Fruit fly (Drosophila melanogaster) whole organism, embryonic: ENCODE measurements around the gene CG15027.
A peak's percentile ranks its signal among the peaks of the same experiment; 100 is the strongest.

Experiments
- Abd-B ChIP-seq: fragments of 200-800 bp; sonication (Bioruptor generic); optimal IDR thresholded peaks from 2 replicates; lab custom pipeline; 2018; ENCODE audit warnings: missing biosample characterization, mild to moderate bottlenecking, missing genetic modification characterization, moderate library complexity
- Atf6 ChIP-seq: fragments of 200-800 bp; sonication (Bioruptor generic); IDR thresholded peaks from 2 replicates; pipeline ENCODE4 v1.3.6; 2022; ENCODE audit warnings: missing biosample characterization, missing genetic modification characterization
- CG10321 ChIP-seq: fragments of 200-800 bp; sonication (Bioruptor generic); IDR thresholded peaks from 2 replicates; pipeline ENCODE4 v1.3.6; 2022; ENCODE audit warnings: missing biosample characterization, missing genetic modification characterization
- CG12104 ChIP-seq: fragments of 200-800 bp; sonication (Bioruptor generic); optimal IDR thresholded peaks from 3 replicates; lab custom pipeline; 2016; ENCODE audit warnings: missing biosample characterization, missing genetic modification characterization
- CG12236 ChIP-seq: fragments of 200-800 bp; sonication (Bioruptor generic); optimal IDR thresholded peaks from 2 replicates; lab custom pipeline; 2016; ENCODE audit warnings: missing biosample characterization, missing genetic modification characterization
- CG15269 ChIP-seq: fragments of 200-800 bp; sonication (Bioruptor generic); optimal IDR thresholded peaks from 2 replicates; lab custom pipeline; 2018; ENCODE audit warnings: missing biosample characterization, mild to moderate bottlenecking, missing genetic modification characterization, moderate library complexity
- CG16779 ChIP-seq: fragments of 200-800 bp; sonication (Bioruptor generic); IDR thresholded peaks from 2 replicates; pipeline ENCODE4 v1.3.6; 2022; ENCODE audit warnings: missing biosample characterization, missing genetic modification characterization
- CG17186 ChIP-seq: fragments of 200-800 bp; sonication (Bioruptor generic); optimal IDR thresholded peaks from 3 replicates; lab custom pipeline; 2017; ENCODE audit warnings: missing biosample characterization, missing genetic modification reagents, missing genetic modification characterization
- CG17361 ChIP-seq: fragments of 200-800 bp; sonication (Bioruptor generic); IDR thresholded peaks from 3 replicates; pipeline ENCODE4 v1.3.6; 2022; ENCODE audit warnings: missing biosample characterization, missing genetic modification characterization
- CG17912 ChIP-seq: fragments of 200-800 bp; sonication (Bioruptor generic); optimal IDR thresholded peaks from 2 replicates; lab custom pipeline; 2018; ENCODE audit warnings: missing biosample characterization, mild to moderate bottlenecking, missing genetic modification characterization
- CG18599 ChIP-seq: fragments of 200-800 bp; sonication (Bioruptor generic); optimal IDR thresholded peaks from 3 replicates; lab custom pipeline; 2017; ENCODE audit warnings: missing biosample characterization, missing genetic modification characterization, mild to moderate bottlenecking, moderate library complexity, missing genetic modification reagents
- CG2202 ChIP-seq: fragments of 200-800 bp; sonication (Bioruptor generic); optimal IDR thresholded peaks from 2 replicates; lab custom pipeline; 2018; ENCODE audit warnings: missing biosample characterization, mild to moderate bottlenecking, missing genetic modification characterization
- CG30020 ChIP-seq: fragments of 200-800 bp; optimal IDR thresholded peaks from 2 replicates; lab custom pipeline; 2019; ENCODE audit warnings: missing biosample characterization, mild to moderate bottlenecking, missing genetic modification characterization, moderate library complexity
- CG32772 ChIP-seq: fragments of 200-800 bp; sonication (Bioruptor generic); IDR thresholded peaks from 2 replicates; pipeline ENCODE4 v1.3.6; 2022; ENCODE audit warnings: missing biosample characterization, missing genetic modification characterization
- CG3281 ChIP-seq: fragments of 200-800 bp; sonication (Bioruptor generic); optimal IDR thresholded peaks from 3 replicates; lab custom pipeline; 2017; ENCODE audit warnings: missing biosample characterization, mild to moderate bottlenecking, missing genetic modification characterization
- CG33213 ChIP-seq: fragments of 200-800 bp; sonication (Bioruptor generic); optimal IDR thresholded peaks from 3 replicates; lab custom pipeline; 2016; ENCODE audit warnings: missing biosample characterization, missing genetic modification characterization
- CG7745 ChIP-seq: fragments of 200-800 bp; sonication (Bioruptor generic); optimal IDR thresholded peaks from 2 replicates; lab custom pipeline; 2018; ENCODE audit warnings: missing biosample characterization, mild to moderate bottlenecking, missing genetic modification characterization, moderate library complexity
- CG8388 ChIP-seq: fragments of 200-800 bp; sonication (Bioruptor generic); optimal IDR thresholded peaks from 2 replicates; lab custom pipeline; 2019; ENCODE audit warnings: missing biosample characterization, mild to moderate bottlenecking, missing genetic modification characterization, moderate library complexity
- CG9932 ChIP-seq: fragments of 200-800 bp; sonication (Bioruptor generic); IDR thresholded peaks from 2 replicates; pipeline ENCODE4 v1.3.6; 2022; ENCODE audit warnings: missing biosample characterization, missing genetic modification characterization
- CoRest ChIP-seq: fragments of 200-800 bp; sonication (Bioruptor generic); optimal IDR thresholded peaks from 3 replicates; lab custom pipeline; 2018; ENCODE audit warnings: missing biosample characterization, mild to moderate bottlenecking, missing genetic modification characterization, moderate library complexity
- Deaf1 ChIP-seq: fragments of 200-800 bp; optimal IDR thresholded peaks from 3 replicates; lab custom pipeline; 2019; ENCODE audit warnings: missing biosample characterization, mild to moderate bottlenecking, missing genetic modification characterization, moderate library complexity
- HHEX ChIP-seq: fragments of 200-800 bp; sonication (Bioruptor generic); optimal IDR thresholded peaks from 3 replicates; lab custom pipeline; 2017; ENCODE audit warnings: missing biosample characterization, mild to moderate bottlenecking, missing genetic modification characterization, missing genetic modification reagents
- Hand ChIP-seq: fragments of 200-800 bp; sonication (Bioruptor generic); optimal IDR thresholded peaks from 2 replicates; lab custom pipeline; 2017; ENCODE audit warnings: mild to moderate bottlenecking, missing biosample characterization, missing genetic modification reagents, missing genetic modification characterization
- HmgZ ChIP-seq: fragments of 200-800 bp; sonication (Bioruptor generic); optimal IDR thresholded peaks from 2 replicates; lab custom pipeline; 2018; ENCODE audit warnings: missing biosample characterization, mild to moderate bottlenecking, missing genetic modification characterization
- Mad ChIP-seq: fragments of 200-800 bp; sonication (Bioruptor generic); optimal IDR thresholded peaks from 2 replicates; lab custom pipeline; 2016; ENCODE audit warnings: missing biosample characterization, missing genetic modification characterization
- Scr ChIP-seq: fragments of 200-800 bp; sonication (Bioruptor generic); IDR thresholded peaks from 2 replicates; pipeline ENCODE4 v1.3.6; 2022; ENCODE audit warnings: missing biosample characterization, missing genetic modification characterization; ENCODE audit not compliant: partially characterized antibody
- amos ChIP-seq: fragments of 200-800 bp; sonication (Bioruptor generic); IDR thresholded peaks from 2 replicates; pipeline ENCODE4 v1.3.6; 2022; ENCODE audit warnings: missing biosample characterization, missing genetic modification characterization; ENCODE audit not compliant: partially characterized antibody
- br ChIP-seq: fragments of >200 bp; optimal IDR thresholded peaks from 2 replicates; lab custom pipeline; 2017
- btn ChIP-seq: fragments of 200-800 bp; sonication (Bioruptor generic); optimal IDR thresholded peaks from 2 replicates; lab custom pipeline; 2016; ENCODE audit warnings: missing biosample characterization, missing genetic modification characterization
- cad ChIP-seq: fragments of >200 bp; optimal IDR thresholded peaks from 2 replicates; lab custom pipeline; 2017; ENCODE audit warnings: missing biosample characterization, missing genetic modification characterization
- cwo ChIP-seq: fragments of 200-800 bp; sonication (Bioruptor generic); optimal IDR thresholded peaks from 3 replicates; lab custom pipeline; 2017; ENCODE audit warnings: missing biosample characterization, missing genetic modification characterization, mild to moderate bottlenecking, moderate library complexity, missing genetic modification reagents
- gcm ChIP-seq: fragments of 200-800 bp; sonication (Bioruptor generic); optimal IDR thresholded peaks from 2 replicates; lab custom pipeline; 2019; ENCODE audit warnings: missing biosample characterization, mild to moderate bottlenecking, missing genetic modification characterization, moderate library complexity
- grn ChIP-seq: fragments of 200-800 bp; sonication (Bioruptor generic); optimal IDR thresholded peaks from 3 replicates; lab custom pipeline; 2017; ENCODE audit warnings: missing biosample characterization, missing genetic modification characterization
- her ChIP-seq: fragments of 200-800 bp; sonication (Bioruptor generic); optimal IDR thresholded peaks from 2 replicates; lab custom pipeline; 2016; ENCODE audit warnings: missing biosample characterization, missing genetic modification characterization
- nerfin-2 ChIP-seq: fragments of 200-800 bp; sonication (Bioruptor generic); IDR thresholded peaks from 2 replicates; pipeline ENCODE4 v1.3.6; 2022; ENCODE audit warnings: missing biosample characterization, missing genetic modification characterization; ENCODE audit not compliant: partially characterized antibody
- pita ChIP-seq: fragments of 200-800 bp; sonication (Bioruptor generic); optimal IDR thresholded peaks from 2 replicates; lab custom pipeline; 2017; ENCODE audit warnings: missing biosample characterization, mild to moderate bottlenecking, missing genetic modification characterization
- prd ChIP-seq, 3 experiments: fragments of >200 bp in 2 of 3; fragments of 200-800 bp in 1 of 3; sonication (Bioruptor generic) in 1 of 3; optimal IDR thresholded peaks in 2 of 3; IDR thresholded peaks in 1 of 3; 2 replicates in 2 of 3; 3 replicates in 1 of 3; pipeline versions ENCODE4 v1.3.6 to Lab custom; 2017 to 2022; ENCODE audit warnings: missing biosample characterization in 1 of 3, missing genetic modification characterization in 1 of 3
- ranshi ChIP-seq: fragments of 200-800 bp; sonication (Bioruptor generic); IDR thresholded peaks from 2 replicates; pipeline ENCODE4 v1.3.6; 2022; ENCODE audit warnings: missing biosample characterization, missing genetic modification characterization
- slp2 ChIP-seq: fragments of 200-800 bp; sonication (Bioruptor generic); optimal IDR thresholded peaks from 2 replicates; lab custom pipeline; 2016; ENCODE audit warnings: missing biosample characterization, missing genetic modification characterization
- sqz ChIP-seq: fragments of 200-800 bp; sonication (Bioruptor generic); optimal IDR thresholded peaks from 3 replicates; lab custom pipeline; 2018; ENCODE audit warnings: missing biosample characterization, mild to moderate bottlenecking, missing genetic modification characterization
- tap ChIP-seq: fragments of 200-800 bp; optimal IDR thresholded peaks from 3 replicates; lab custom pipeline; 2019; ENCODE audit warnings: missing biosample characterization, mild to moderate bottlenecking, missing genetic modification characterization, moderate library complexity
- tio ChIP-seq: fragments of 200-800 bp; sonication (Bioruptor generic); optimal IDR thresholded peaks from 2 replicates; lab custom pipeline; 2017; ENCODE audit warnings: missing biosample characterization, missing genetic modification characterization, inconsistent platforms
- tll ChIP-seq, 2 experiments: fragments of 200-800 bp in 1 of 2; fragments of >200 bp in 1 of 2; sonication (Bioruptor generic) in 1 of 2; optimal IDR thresholded peaks; 2 replicates each; lab custom pipeline; 2017 to 2019; ENCODE audit warnings: missing biosample characterization in 2 of 2, missing genetic modification characterization in 2 of 2, mild to moderate bottlenecking in 1 of 2, moderate library complexity in 1 of 2
- wek ChIP-seq: fragments of 200-800 bp; sonication (Bioruptor generic); optimal IDR thresholded peaks from 3 replicates; lab custom pipeline; 2018; ENCODE audit warnings: missing biosample characterization, mild to moderate bottlenecking, missing genetic modification characterization, moderate library complexity

The CG15027 gene

DNA sequence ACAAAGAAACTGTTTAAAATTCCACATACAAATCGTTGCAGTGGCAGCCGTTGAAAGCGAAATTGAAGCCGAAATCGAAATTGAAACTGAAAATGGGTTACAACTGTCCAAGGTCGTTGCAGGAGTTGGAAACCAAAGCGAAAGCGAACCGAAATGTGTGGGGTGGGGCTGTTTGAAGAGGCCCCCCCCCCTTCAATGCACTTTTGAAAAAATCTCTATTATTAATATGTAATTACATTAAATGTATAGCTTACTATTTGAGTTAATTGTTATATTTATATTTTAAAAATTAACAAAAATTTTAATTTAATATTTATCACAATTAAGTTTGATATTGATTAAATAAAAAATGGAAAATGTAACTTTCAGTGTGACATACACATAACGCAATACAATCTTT lies 36.1 kb upstream of the CG15027 start (continued):
- no peak for TF ChIP-seq Hand (GFP tag; lab: Kevin White, UChicago)
- TF ChIP-seq CG12104 (GFP tag; lab: Kevin White, UChicago): no peak
- TF ChIP-seq tap: peak; percentile 35
- no peak for TF ChIP-seq grn (GFP tag; lab: Kevin White, UChicago)
- TF ChIP-seq Abd-B (GFP tag; lab: Kevin White, UChicago): no peak
- no peak for TF ChIP-seq her
- no peak for TF ChIP-seq Scr (GFP tag; lab: Robert Waterston, UW)
- TF ChIP-seq HmgZ (tag; lab: Kevin White, UChicago): no peak
- no peak for TF ChIP-seq CG17186 (GFP tag; lab: Kevin White, UChicago)
- TF ChIP-seq pita (GFP tag; lab: Kevin White, UChicago): no peak
- TF ChIP-seq CG17361 (GFP tag; lab: Robert Waterston, UW): peak; percentile 63; the same call in 2 of the 3 replicates
- peak; percentile 30 for TF ChIP-seq CG8388
- TF ChIP-seq CG33213 (GFP tag; lab: Kevin White, UChicago): no peak
- no peak for TF ChIP-seq Deaf1 (tag; lab: Kevin White, UChicago)
- no peak for TF ChIP-seq CG16779 (GFP tag; lab: Robert Waterston, UW)
- TF ChIP-seq amos: no peak
- peak; percentile 12 for TF ChIP-seq gcm (GFP tag; lab: Kevin White, UChicago)
- no peak for TF ChIP-seq Mad (GFP tag; lab: Kevin White, UChicago)
- TF ChIP-seq CoRest: peak; percentile 15
- no peak for TF ChIP-seq CG30020
- no peak for TF ChIP-seq ranshi (GFP tag; lab: Robert Waterston, UW)
- no peak for TF ChIP-seq cad
- TF ChIP-seq CG10321 (GFP tag; lab: Robert Waterston, UW): no peak
- no peak for TF ChIP-seq wek (GFP tag; lab: Kevin White, UChicago)
- TF ChIP-seq CG2202 (tag; lab: Kevin White, UChicago): no peak
- no peak for TF ChIP-seq btn (GFP tag; lab: Kevin White, UChicago)
- no peak for TF ChIP-seq Atf6 (GFP tag; lab: Robert Waterston, UW)
- no peak for TF ChIP-seq nerfin-2 (GFP tag; lab: Robert Waterston, UW)
- no peak for TF ChIP-seq CG9932
- no peak for TF ChIP-seq CG12236 (GFP tag; lab: Kevin White, UChicago)
- peak; percentile 47 for TF ChIP-seq CG15269 (tag; lab: Kevin White, UChicago)
- no peak for TF ChIP-seq tll (GFP tag; optimal IDR thresholded peaks at IDR 0.05; lab: Kevin White, UChicago)
- no peak for TF ChIP-seq prd (optimal IDR thresholded peaks at IDR 0.05; lab: Kevin White, UChicago)
- peak; percentile 16; the same call in 1 of the 3 replicates for TF ChIP-seq prd (GFP tag; IDR thresholded peaks at IDR 0.05; lab: Robert Waterston, UW)
- TF ChIP-seq HHEX (GFP tag; lab: Kevin White, UChicago): no peak
- no peak for TF ChIP-seq slp2 (GFP tag; lab: Kevin White, UChicago)
- TF ChIP-seq CG17912 (GFP tag; lab: Kevin White, UChicago): no peak
- no peak for TF ChIP-seq CG18599 (GFP tag; lab: Kevin White, UChicago)
- TF ChIP-seq sqz (GFP tag; lab: Kevin White, UChicago): no peak
- no peak for TF ChIP-seq br (lab: Kevin White, UChicago)
- 0 out of 2 replicates have a peak, but pooled peaks have one; percentile 19 for TF ChIP-seq CG32772 (GFP tag; lab: Robert Waterston, UW)
- TF ChIP-seq cwo (GFP tag; lab: Kevin White, UChicago): no peak
- no peak for TF ChIP-seq CG7745
- TF ChIP-seq tio: no peak
- no peak for TF ChIP-seq CG3281 (GFP tag; lab: Kevin White, UChicago)
